Worm (Caenorhabditis elegans) whole organism, midembryonic: ENCODE data around the gene nhl-2.

ENCODE experiments used
- cog-1 ChIP-seq: sonication (generic microtip); optimal IDR thresholded peaks from 2 replicates; lab custom pipeline; 2016; ENCODE audit warnings: missing genetic modification characterization, missing compliant biosample characterization
- flt-1 ChIP-seq: fragments of 200-800 bp; sonication (Bioruptor generic); IDR thresholded peaks from 2 replicates; pipeline ENCODE4 v1.3.6; 2022; ENCODE audit warnings: missing genetic modification characterization, missing compliant biosample characterization
- klf-2 ChIP-seq: fragments of 200-800 bp; sonication (Bioruptor generic); conservative IDR thresholded peaks from 2 replicates; pipeline ENCODE4 v1.3.6; 2022; ENCODE audit warnings: missing genetic modification reagents, missing genetic modification characterization, missing compliant biosample characterization
- med-1 ChIP-seq: sonication (generic microtip); optimal IDR thresholded peaks from 2 replicates; lab custom pipeline; 2017; ENCODE audit warnings: missing genetic modification characterization, mild to moderate bottlenecking, missing compliant biosample characterization, antibody characterized with exemption, missing genetic modification reagents; ENCODE audit not compliant: insufficient read depth
- ref-1 ChIP-seq: fragments of 200-800 bp; sonication (Bioruptor generic); conservative IDR thresholded peaks from 2 replicates; pipeline ENCODE4 v1.3.6; 2022; ENCODE audit warnings: missing genetic modification reagents, missing genetic modification characterization, missing compliant biosample characterization

DNA sequence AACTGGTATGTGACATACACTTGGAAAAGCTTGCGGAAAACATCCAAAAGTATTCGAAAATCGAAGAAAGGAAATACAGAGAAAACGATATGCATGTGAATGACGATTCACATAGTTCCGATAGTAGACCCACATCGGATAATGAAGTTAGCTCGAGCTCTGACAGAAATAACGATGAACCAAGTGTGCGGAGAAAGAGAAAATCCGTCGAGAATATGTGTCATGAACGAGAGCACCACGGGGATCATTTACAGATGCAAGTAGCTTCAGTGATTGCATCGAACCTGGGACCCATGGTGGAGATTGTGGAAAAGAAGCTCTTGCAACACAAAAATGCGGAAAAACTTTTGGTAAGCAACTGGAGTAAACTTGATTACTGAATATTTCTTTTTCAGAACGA, 41.9 kb downstream of the nhl-2 start:
- no peak for TF ChIP-seq cog-1 (tag; lab: Kevin White, UChicago)
- TF ChIP-seq klf-2 (GFP tag; lab: Robert Waterston, UW), result no peak
- TF ChIP-seq flt-1 (GFP tag; lab: Robert Waterston, UW), result no peak
- no peak for TF ChIP-seq ref-1 (GFP tag; lab: Robert Waterston, UW)
- no peak for TF ChIP-seq med-1 (GFP tag; lab: Kevin White, UChicago)
